Fruit fly (Drosophila melanogaster): ENCODE measurements around the gene CG12231.
A peak's percentile ranks its signal among the peaks of the same experiment; 100 is the strongest.

Gene CG12231

dm6 chrX:19495611-19496583 is 35.6 kb downstream of the CG12231 start:
- TF ChIP-seq CG11085 (GFP tag; IDR thresholded peaks at IDR 0.05) (0 out of 2 replicates have a peak, but pooled peaks have one; percentile 28), Dad (GFP tag; optimal IDR thresholded peaks at IDR 0.05) (peak; percentile 33), Max (GFP tag; optimal IDR thresholded peaks at IDR 0.05) (peak; percentile 16), CG12769 (tag; optimal IDR thresholded peaks at IDR 0.05) (peak; percentile 71), CG2712 (tag; optimal IDR thresholded peaks at IDR 0.05) (peak; percentile 44), CG2202 (tag; optimal IDR thresholded peaks at IDR 0.05) (no peak), CG9437 (GFP tag; optimal IDR thresholded peaks at IDR 0.05) (peak; percentile 30), Bdp1 (GFP tag; optimal IDR thresholded peaks at IDR 0.05) (peak; percentile 54), CG18262 (tag; optimal IDR thresholded peaks at IDR 0.05) (peak; percentile 42), tup (GFP tag; optimal IDR thresholded peaks at IDR 0.05) (no peak), CG13296 (GFP tag; optimal IDR thresholded peaks at IDR 0.05) (peak; percentile 59), luna (GFP tag; optimal IDR thresholded peaks at IDR 0.05) (no peak), Gug (GFP tag; IDR thresholded peaks at IDR 0.05) (peak; percentile 45; the same call in 2 of the 4 replicates), pan (optimal IDR thresholded peaks at IDR 0.05) (no peak), pan (GFP tag; optimal IDR thresholded peaks at IDR 0.05 in 1 of 2, IDR thresholded peaks at IDR 0.05 in 1 of 2) (peak in 1 of 2 experiments; percentile 62), Hmr (GFP tag; optimal IDR thresholded peaks at IDR 0.05) (peak; percentile 71), CG6689 (GFP tag; IDR thresholded peaks at IDR 0.05) (peak; percentile 75), Blimp-1 (GFP tag; optimal IDR thresholded peaks at IDR 0.05) (peak; percentile 38), CG5180 (GFP tag; optimal IDR thresholded peaks at IDR 0.05) (peak; percentile 58), nau (GFP tag; optimal IDR thresholded peaks at IDR 0.05) (no peak), zf30C (GFP tag; optimal IDR thresholded peaks at IDR 0.05) (no peak), CG10209 (GFP tag; optimal IDR thresholded peaks at IDR 0.05) (peak; percentile 42), Usf (GFP tag; optimal IDR thresholded peaks at IDR 0.05) (peak; percentile 24), pum (GFP tag; optimal IDR thresholded peaks at IDR 0.05) (peak; percentile 67), Myb (GFP tag; optimal IDR thresholded peaks at IDR 0.05) (peak; percentile 44), pb (GFP tag; optimal IDR thresholded peaks at IDR 0.05) (peak; percentile 54), CG8478 (optimal IDR thresholded peaks at IDR 0.05) (peak; percentile 94), CG12299 (tag; optimal IDR thresholded peaks at IDR 0.05) (peak; percentile 56), CG12942 (GFP tag; optimal IDR thresholded peaks at IDR 0.05) (peak; percentile 43), vvl (GFP tag; IDR thresholded peaks at IDR 0.05) (no peak), CG11560 (tag; IDR thresholded peaks at IDR 0.05) (peak; percentile 18; the same call in 1 of the 3 replicates), dati (GFP tag; IDR thresholded peaks at IDR 0.05) (no peak), CG31365 (tag; optimal IDR thresholded peaks at IDR 0.05) (peak; percentile 48), CG31224 (GFP tag; IDR thresholded peaks at IDR 0.05) (0 out of 2 replicates have a peak, but pooled peaks have one; percentile 12), CG17361 (GFP tag; IDR thresholded peaks at IDR 0.05) (peak; percentile 43; the same call in 1 of the 3 replicates), phol (tag; optimal IDR thresholded peaks at IDR 0.05) (peak; percentile 41), CG12236 (GFP tag; optimal IDR thresholded peaks at IDR 0.05) (no peak), Sin3A (optimal IDR thresholded peaks at IDR 0.05) (no peak), CG11247 (GFP tag; IDR thresholded peaks at IDR 0.05) (peak; percentile 41; the same call in 1 of the 2 replicates), YL-1 (GFP tag; optimal IDR thresholded peaks at IDR 0.05) (no peak), HLH54F (GFP tag; optimal IDR thresholded peaks at IDR 0.05) (peak; percentile 65), HmgZ (tag; optimal IDR thresholded peaks at IDR 0.05) (peak; percentile 53), CG30020 (tag; optimal IDR thresholded peaks at IDR 0.05) (no peak), CG8089 (GFP tag; optimal IDR thresholded peaks at IDR 0.05) (peak; percentile 41), maf-S (GFP tag; optimal IDR thresholded peaks at IDR 0.05) (peak; percentile 36), cato (GFP tag; optimal IDR thresholded peaks at IDR 0.05; ENCODE audit: borderline replicate concordance) (peak; percentile 29), ham (GFP tag; IDR thresholded peaks at IDR 0.05) (no peak), CG3163 (GFP tag; optimal IDR thresholded peaks at IDR 0.05) (no peak), NFAT (GFP tag; IDR thresholded peaks at IDR 0.05) (no peak)
